Worm (Caenorhabditis elegans): ENCODE measurements around the gene cpsf-2.

- no peak for TF ChIP-seq snpc-3.4 (tag; optimal IDR thresholded peaks at IDR 0.05)
- no peak for TF ChIP-seq lin-35 (GFP tag; optimal IDR thresholded peaks at IDR 0.05)
- no peak for TF ChIP-seq sea-2 (GFP tag; IDR thresholded peaks at IDR 0.05)
- no peak for TF ChIP-seq T07F8.4 (tag; optimal IDR thresholded peaks at IDR 0.05)
- no peak for TF ChIP-seq F57C9.4 (tag; optimal IDR thresholded peaks at IDR 0.05)
- TF ChIP-seq F52B5.7 (tag; optimal IDR thresholded peaks at IDR 0.05): no peak
- TF ChIP-seq bed-2 (GFP tag; IDR thresholded peaks at IDR 0.05): no peak
- TF ChIP-seq atf-7 (tag; optimal IDR thresholded peaks at IDR 0.05): no peak
- no peak for TF ChIP-seq pha-4 (tag; optimal IDR thresholded peaks at IDR 0.05)
- no peak for TF ChIP-seq hlh-12 (tag; optimal IDR thresholded peaks at IDR 0.05)
Measured at ce11 chrV:7224947-7225346, 46.0 kb downstream of the cpsf-2 start, which contains the start of gene fkb-3.
